Fruit fly (Drosophila melanogaster): ENCODE data around the gene Or85f.

Or85f gene

DNA sequence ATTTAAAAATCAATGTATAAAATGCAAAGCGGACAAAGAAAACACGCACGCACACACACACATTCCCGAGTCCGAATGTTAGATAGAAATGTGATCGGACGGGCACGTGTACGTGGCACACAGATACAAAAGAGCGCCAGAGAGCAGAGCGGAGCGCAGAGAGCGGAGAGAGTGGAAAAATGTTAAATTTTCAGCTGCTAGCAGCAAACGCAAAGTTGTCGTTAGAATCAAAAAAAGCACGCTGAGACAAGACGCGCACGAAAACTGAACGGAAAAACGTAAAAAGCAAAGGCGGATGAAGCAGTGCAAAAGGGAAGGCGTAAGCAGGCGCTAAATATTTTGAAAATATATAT is 21.3 kb downstream of the Or85f start (continued):
- no peak for TF ChIP-seq inv (GFP tag; IDR thresholded peaks at IDR 0.05; ENCODE audit: partially characterized antibody)
- no peak for TF ChIP-seq CG12659 (GFP tag; optimal IDR thresholded peaks at IDR 0.05)
- TF ChIP-seq ci (GFP tag; IDR thresholded peaks at IDR 0.05): no peak
- TF ChIP-seq mirr (GFP tag; optimal IDR thresholded peaks at IDR 0.05): peak; percentile 77
- no peak for TF ChIP-seq crol (GFP tag; IDR thresholded peaks at IDR 0.05)
- peak; percentile 17 for TF ChIP-seq Xbp1 (GFP tag; optimal IDR thresholded peaks at IDR 0.05)
- TF ChIP-seq pum (GFP tag; optimal IDR thresholded peaks at IDR 0.05): no peak
- TF ChIP-seq btn (GFP tag; optimal IDR thresholded peaks at IDR 0.05): no peak
- TF ChIP-seq gcm2 (GFP tag; optimal IDR thresholded peaks at IDR 0.05): no peak

DNA sequence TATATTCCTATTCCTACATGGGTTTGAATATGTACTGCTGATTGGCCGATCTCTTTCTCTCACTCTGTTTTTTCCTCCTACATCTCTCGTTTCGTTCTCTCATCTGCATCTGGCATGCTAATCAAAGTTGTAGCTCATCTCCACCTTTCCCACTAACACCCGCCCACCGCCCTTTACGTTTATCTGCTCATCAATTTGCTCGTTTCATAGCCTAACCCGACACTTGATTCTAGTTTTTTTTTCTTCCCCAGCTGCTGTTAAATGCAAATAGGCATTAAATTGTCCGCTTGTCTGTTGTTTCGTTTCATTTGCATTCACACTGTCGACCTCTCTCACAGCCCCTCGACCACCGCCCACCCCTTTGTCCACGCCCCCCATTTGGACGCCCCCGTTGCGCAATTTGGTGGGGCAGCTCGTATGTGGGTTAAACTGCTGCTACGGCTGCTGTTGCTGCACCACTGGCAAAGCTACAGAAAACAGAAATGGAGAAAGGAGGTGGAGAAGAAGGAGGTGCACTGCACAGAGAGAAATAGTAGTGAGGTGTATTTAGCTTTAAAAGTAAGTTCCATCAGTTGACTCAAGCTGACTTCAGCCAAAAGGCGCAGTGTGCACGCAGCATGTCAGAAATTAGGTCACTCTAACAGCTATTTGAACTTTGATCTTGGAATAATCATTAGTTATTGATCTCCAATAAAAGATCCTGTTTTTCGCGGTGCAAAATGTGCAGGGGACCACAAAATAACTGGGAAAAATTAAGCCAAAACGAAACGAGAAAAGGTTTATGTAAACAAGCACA is 22.6 kb downstream of the Or85f start:
- TF ChIP-seq Fer2 (tag; optimal IDR thresholded peaks at IDR 0.05): no peak
- TF ChIP-seq cwo (GFP tag; optimal IDR thresholded peaks at IDR 0.05): no peak
- TF ChIP-seq CG4730 (GFP tag; IDR thresholded peaks at IDR 0.05): no peak
- no peak for TF ChIP-seq ranshi (GFP tag; IDR thresholded peaks at IDR 0.05)
- no peak for TF ChIP-seq CG8290 (GFP tag; optimal IDR thresholded peaks at IDR 0.05)
- TF ChIP-seq CG8290 (tag; optimal IDR thresholded peaks at IDR 0.05): no peak
- TF ChIP-seq Sox102F (GFP tag; optimal IDR thresholded peaks at IDR 0.05): peak; percentile 44
- TF ChIP-seq CG15011 (GFP tag; optimal IDR thresholded peaks at IDR 0.05): no peak
- no peak for TF ChIP-seq ash1 (GFP tag; optimal IDR thresholded peaks at IDR 0.05)
- peak; percentile 50; the same call in 1 of the 3 replicates for TF ChIP-seq zfh1 (GFP tag; IDR thresholded peaks at IDR 0.05)
- peak; percentile 45; the same call in 1 of the 2 replicates for TF ChIP-seq Xrp1 (GFP tag; IDR thresholded peaks at IDR 0.05)
- TF ChIP-seq Fer3 (tag; optimal IDR thresholded peaks at IDR 0.05): no peak
- peak; percentile 4 for TF ChIP-seq CG7839 (tag; optimal IDR thresholded peaks at IDR 0.05)
- TF ChIP-seq tx (GFP tag; optimal IDR thresholded peaks at IDR 0.05): no peak
- TF ChIP-seq salm (tag; optimal IDR thresholded peaks at IDR 0.05): no peak
- no peak for TF ChIP-seq NfI (GFP tag; optimal IDR thresholded peaks at IDR 0.05)
- TF ChIP-seq CG11504 (tag; optimal IDR thresholded peaks at IDR 0.05): peak; percentile 43
- 0 out of 3 replicates have a peak, but pooled peaks have one; percentile 31 for TF ChIP-seq jigr1 (GFP tag; IDR thresholded peaks at IDR 0.05)
- peak; percentile 46 for TF ChIP-seq CG1603 (tag; optimal IDR thresholded peaks at IDR 0.05)
- no peak for TF ChIP-seq CG13123 (GFP tag; optimal IDR thresholded peaks at IDR 0.05)
- peak in 1 of 2 experiments; percentile 38 for TF ChIP-seq Hr51 (GFP tag; optimal IDR thresholded peaks at IDR 0.05)
- TF ChIP-seq pros (GFP tag; optimal IDR thresholded peaks at IDR 0.05): no peak
- no peak for TF ChIP-seq CG1647 (GFP tag; optimal IDR thresholded peaks at IDR 0.05)
- TF ChIP-seq psq (GFP tag; optimal IDR thresholded peaks at IDR 0.05): no peak
- TF ChIP-seq nom (GFP tag; optimal IDR thresholded peaks at IDR 0.05): no peak
- no peak for TF ChIP-seq chn (GFP tag; optimal IDR thresholded peaks at IDR 0.05)
- peak; percentile 8; the same call in 1 of the 2 replicates for TF ChIP-seq slbo (GFP tag; IDR thresholded peaks at IDR 0.05)
- peak; percentile 40; the same call in 1 of the 3 replicates for TF ChIP-seq sr (GFP tag; IDR thresholded peaks at IDR 0.05)
- 0 out of 2 replicates have a peak, but pooled peaks have one; percentile 7 for TF ChIP-seq CG6689 (GFP tag; IDR thresholded peaks at IDR 0.05)
- TF ChIP-seq CG12769 (tag; optimal IDR thresholded peaks at IDR 0.05): peak; percentile 45
- peak; percentile 1 for TF ChIP-seq nau (GFP tag; optimal IDR thresholded peaks at IDR 0.05)
- no peak for TF ChIP-seq gt (GFP tag; IDR thresholded peaks at IDR 0.05)
- TF ChIP-seq ap (GFP tag; IDR thresholded peaks at IDR 0.05): no peak
- no peak for TF ChIP-seq p53 (GFP tag; optimal IDR thresholded peaks at IDR 0.05)
- 0 out of 3 replicates have a peak, but pooled peaks have one; percentile 5 for TF ChIP-seq H15 (GFP tag; IDR thresholded peaks at IDR 0.05)
- peak; percentile 14 for TF ChIP-seq fd96Cb (tag; optimal IDR thresholded peaks at IDR 0.05)
- TF ChIP-seq abd-A (tag; optimal IDR thresholded peaks at IDR 0.05): peak; percentile 34
- no peak for TF ChIP-seq Mes4 (GFP tag; optimal IDR thresholded peaks at IDR 0.05)
- peak; percentile 49 for TF ChIP-seq CG17359 (tag; optimal IDR thresholded peaks at IDR 0.05)
